Fruit fly (Drosophila melanogaster) whole organism, pupa: ENCODE measurements around the gene He.

ENCODE experiments used
- CG10348 ChIP-seq: fragments of 200-800 bp; sonication (Bioruptor generic); IDR thresholded peaks from 2 replicates; pipeline ENCODE4 v1.3.6; 2022; ENCODE audit warnings: missing biosample characterization, missing genetic modification characterization
- CG12605 ChIP-seq: fragments of 200-800 bp; sonication (Bioruptor generic); IDR thresholded peaks from 2 replicates; pipeline ENCODE4 v1.3.6; 2022; ENCODE audit warnings: missing biosample characterization, missing genetic modification characterization
- CG13204 ChIP-seq: fragments of 200-800 bp; sonication (Bioruptor generic); optimal IDR thresholded peaks from 2 replicates; lab custom pipeline; 2018; ENCODE audit warnings: missing biosample characterization, mild to moderate bottlenecking, missing genetic modification characterization, moderate library complexity
- CG15710 ChIP-seq: fragments of 200-800 bp; sonication (Bioruptor generic); optimal IDR thresholded peaks from 2 replicates; lab custom pipeline; 2018; ENCODE audit warnings: missing biosample characterization, mild to moderate bottlenecking, missing genetic modification characterization, moderate library complexity
- CG17806 ChIP-seq: fragments of 200-800 bp; sonication (Bioruptor generic); optimal IDR thresholded peaks from 2 replicates; lab custom pipeline; 2018; ENCODE audit warnings: missing biosample characterization, mild to moderate bottlenecking, missing genetic modification characterization, moderate library complexity
- CG4496 ChIP-seq: fragments of 200-800 bp; sonication (Bioruptor generic); IDR thresholded peaks from 3 replicates; pipeline ENCODE4 v1.3.6; 2022; ENCODE audit warnings: missing biosample characterization, missing genetic modification characterization
- CG8301 ChIP-seq: fragments of 200-800 bp; sonication (Bioruptor generic); optimal IDR thresholded peaks from 2 replicates; lab custom pipeline; 2018; ENCODE audit warnings: missing biosample characterization, mild to moderate bottlenecking, missing genetic modification characterization
- CG9948 ChIP-seq: fragments of 200-800 bp; sonication (Bioruptor generic); optimal IDR thresholded peaks from 2 replicates; lab custom pipeline; 2018; ENCODE audit warnings: missing biosample characterization, mild to moderate bottlenecking, missing genetic modification characterization, moderate library complexity
- D1 ChIP-seq: fragments of 200-800 bp; sonication (Bioruptor generic); optimal IDR thresholded peaks from 2 replicates; lab custom pipeline; 2018; ENCODE audit warnings: missing biosample characterization, mild to moderate bottlenecking, missing genetic modification characterization, moderate library complexity
- EcR ChIP-seq: fragments of 200-800 bp; sonication (Bioruptor generic); optimal IDR thresholded peaks from 3 replicates; lab custom pipeline; 2019; ENCODE audit warnings: missing biosample characterization, missing genetic modification characterization, mild to moderate bottlenecking, moderate library complexity, missing genetic modification reagents
- Pif1A ChIP-seq: fragments of 200-800 bp; sonication (Bioruptor generic); optimal IDR thresholded peaks from 3 replicates; lab custom pipeline; 2016; ENCODE audit warnings: missing biosample characterization, missing genetic modification characterization
- Pif1B ChIP-seq: fragments of 200-800 bp; sonication (Bioruptor generic); optimal IDR thresholded peaks from 3 replicates; lab custom pipeline; 2016; ENCODE audit warnings: missing biosample characterization, missing genetic modification characterization
- fd96Ca ChIP-seq: fragments of 200-800 bp; sonication (Bioruptor generic); IDR thresholded peaks from 3 replicates; pipeline ENCODE4 v1.3.6; 2022; ENCODE audit warnings: missing biosample characterization, missing genetic modification characterization
- rn ChIP-seq: fragments of 200-800 bp; sonication (Bioruptor generic); IDR thresholded peaks from 2 replicates; pipeline ENCODE4 v1.3.6; 2022; ENCODE audit warnings: missing biosample characterization, missing genetic modification characterization

DNA sequence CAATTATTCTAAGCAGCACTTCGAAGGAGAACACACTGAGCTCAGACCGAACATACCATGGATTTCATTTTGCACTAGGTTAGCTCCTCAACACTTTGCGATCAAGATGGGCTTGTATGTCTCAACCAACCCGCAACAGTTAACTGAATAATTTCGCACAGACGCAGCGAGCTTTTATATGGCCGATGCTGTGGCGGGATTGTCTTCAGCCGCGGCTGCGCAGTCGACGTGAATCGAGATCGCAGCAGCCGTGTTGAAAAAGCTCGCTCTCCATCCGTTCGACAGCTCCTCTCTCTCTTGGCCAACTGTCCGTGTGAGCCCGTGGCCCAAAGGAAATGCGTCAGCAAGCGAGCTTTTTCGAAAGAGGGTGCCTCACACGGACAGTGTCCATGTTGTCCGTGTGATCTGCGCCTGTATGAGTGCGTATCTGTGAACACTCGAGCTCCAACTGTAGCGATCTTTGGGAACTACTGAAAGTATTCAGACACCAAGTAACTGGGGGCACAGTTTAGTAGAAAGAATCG is 38.1 kb downstream of the He start, which contains the start of gene Vajk2:
- no peak for TF ChIP-seq CG10348 (GFP tag; lab: Robert Waterston, UW)
- peak; percentile 84 for TF ChIP-seq CG4496 (GFP tag; lab: Robert Waterston, UW)
- no peak for TF ChIP-seq CG13204 (GFP tag; lab: Kevin White, UChicago)
- no peak for TF ChIP-seq CG12605
- no peak for TF ChIP-seq Pif1A (GFP tag; lab: Kevin White, UChicago)
- no peak for TF ChIP-seq CG17806 (tag; lab: Kevin White, UChicago)
- TF ChIP-seq D1 (tag; lab: Kevin White, UChicago): no peak
- TF ChIP-seq EcR (GFP tag; lab: Kevin White, UChicago): no peak
- no peak for TF ChIP-seq rn
- TF ChIP-seq CG9948 (tag; lab: Kevin White, UChicago): no peak
- no peak for TF ChIP-seq Pif1B (GFP tag; lab: Kevin White, UChicago)
- no peak for TF ChIP-seq fd96Ca (GFP tag; lab: Robert Waterston, UW)
- TF ChIP-seq CG15710: no peak
- no peak for TF ChIP-seq CG8301 (tag; lab: Kevin White, UChicago)
